Worm (Caenorhabditis elegans) whole organism, L4/young adult: ENCODE measurements around the gene nhr-97.

Experiments
- W03F9.2 ChIP-seq: fragments of 150-350 bp; optimal IDR thresholded peaks from 2 replicates; lab custom pipeline; 2014; ENCODE audit warnings: missing biosample characterization, missing genetic modification characterization
- dao-5 ChIP-seq: sonication (generic microtip); optimal IDR thresholded peaks from 2 replicates; lab custom pipeline; 2016; ENCODE audit warnings: missing genotype, missing genetic modification characterization, moderate library complexity, missing compliant biosample characterization

DNA sequence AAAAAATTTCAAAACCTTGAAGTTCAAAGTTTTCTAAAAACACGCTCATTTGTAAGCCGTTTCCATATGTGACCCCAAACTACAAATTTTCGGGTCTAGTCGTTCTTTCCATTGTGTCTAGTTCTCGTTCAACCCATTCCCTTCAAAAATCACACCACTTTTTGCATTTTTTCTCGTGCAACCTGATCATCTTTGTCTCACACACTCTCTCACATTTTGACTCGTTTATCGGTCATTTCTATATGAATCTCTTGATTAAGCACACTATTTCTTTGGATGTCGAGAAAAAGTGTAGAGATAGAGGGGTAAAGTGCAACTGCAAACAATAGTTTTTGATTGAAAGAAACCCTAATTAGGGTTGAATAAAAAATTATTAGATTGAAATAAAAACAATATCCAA lies 46.1 kb downstream of the nhr-97 start:
- no peak for TF ChIP-seq dao-5 (tag; lab: Kevin White, UChicago)
- peak; percentile 25 for TF ChIP-seq W03F9.2 (tag; lab: Kevin White, UChicago)
